Fruit fly (Drosophila melanogaster) whole organism, embryonic: Measurements from ENCODE around the gene Snapin.

Source experiments
- Adf1 ChIP-seq: fragments of 200-800 bp; sonication (Bioruptor generic); IDR thresholded peaks from 2 replicates; pipeline ENCODE4 v1.3.6; 2022; ENCODE audit warnings: missing biosample characterization, missing genetic modification characterization
- B-H1 ChIP-seq: fragments of 200-800 bp; sonication (Bioruptor generic); IDR thresholded peaks from 3 replicates; pipeline ENCODE4 v1.3.6; 2022; ENCODE audit warnings: missing biosample characterization, missing genetic modification characterization
- CG10959 ChIP-seq: fragments of 200-800 bp; sonication (Bioruptor generic); IDR thresholded peaks from 2 replicates; pipeline ENCODE4 v1.3.6; 2022; ENCODE audit warnings: missing biosample characterization, missing genetic modification characterization
- CG12236 ChIP-seq: fragments of 200-800 bp; sonication (Bioruptor generic); optimal IDR thresholded peaks from 2 replicates; lab custom pipeline; 2016; ENCODE audit warnings: missing biosample characterization, missing genetic modification characterization
- CG13123 ChIP-seq: fragments of 200-800 bp; sonication (Bioruptor generic); optimal IDR thresholded peaks from 2 replicates; lab custom pipeline; 2016; ENCODE audit warnings: missing biosample characterization, missing genetic modification characterization
- CG14050 ChIP-seq: fragments of 200-800 bp; sonication (Bioruptor generic); IDR thresholded peaks from 3 replicates; pipeline ENCODE4 v1.3.6; 2022; ENCODE audit warnings: missing biosample characterization, missing genetic modification characterization
- CG14441 ChIP-seq: fragments of 200-800 bp; sonication (Bioruptor generic); IDR thresholded peaks from 2 replicates; pipeline ENCODE4 v1.3.6; 2022; ENCODE audit warnings: missing biosample characterization, missing genetic modification characterization
- CG15011 ChIP-seq: fragments of 200-800 bp; sonication (Bioruptor generic); optimal IDR thresholded peaks from 3 replicates; lab custom pipeline; 2018; ENCODE audit warnings: missing biosample characterization, mild to moderate bottlenecking, missing genetic modification characterization
- CG1602 ChIP-seq: fragments of 200-800 bp; sonication (Bioruptor generic); optimal IDR thresholded peaks from 3 replicates; lab custom pipeline; 2016; ENCODE audit warnings: missing biosample characterization, missing genetic modification characterization
- CG17328 ChIP-seq: fragments of 200-800 bp; sonication (Bioruptor generic); IDR thresholded peaks from 2 replicates; pipeline ENCODE4 v1.3.6; 2022; ENCODE audit warnings: missing biosample characterization, missing genetic modification characterization
- CG17568 ChIP-seq: fragments of 200-800 bp; sonication (Bioruptor generic); optimal IDR thresholded peaks from 2 replicates; lab custom pipeline; 2018; ENCODE audit warnings: missing biosample characterization, mild to moderate bottlenecking, missing genetic modification characterization, moderate library complexity
- CG1832 ChIP-seq: fragments of 200-800 bp; sonication (Bioruptor generic); optimal IDR thresholded peaks from 2 replicates; lab custom pipeline; 2017; ENCODE audit warnings: missing biosample characterization, mild to moderate bottlenecking, missing genetic modification characterization, inconsistent platforms
- CG2129 ChIP-seq: fragments of 200-800 bp; sonication (Bioruptor generic); IDR thresholded peaks from 2 replicates; pipeline ENCODE4 v1.3.6; 2022; ENCODE audit warnings: missing biosample characterization, missing genetic modification characterization; ENCODE audit not compliant: partially characterized antibody
- CG33213 ChIP-seq: fragments of 200-800 bp; sonication (Bioruptor generic); optimal IDR thresholded peaks from 3 replicates; lab custom pipeline; 2016; ENCODE audit warnings: missing biosample characterization, missing genetic modification characterization
- CG4617 ChIP-seq: fragments of 200-800 bp; sonication (Bioruptor generic); optimal IDR thresholded peaks from 3 replicates; lab custom pipeline; 2016; ENCODE audit warnings: missing biosample characterization, missing genetic modification characterization, borderline replicate concordance
- CG6175 ChIP-seq: fragments of 200-800 bp; sonication (Bioruptor generic); IDR thresholded peaks from 3 replicates; pipeline ENCODE4 v1.3.6; 2022; ENCODE audit warnings: missing biosample characterization, missing genetic modification characterization
- CG6272 ChIP-seq: fragments of 200-800 bp; sonication (Bioruptor generic); IDR thresholded peaks from 2 replicates; pipeline ENCODE4 v1.3.6; 2022; ENCODE audit warnings: missing biosample characterization, missing genetic modification characterization
- CG6791 ChIP-seq: fragments of 200-800 bp; sonication (Bioruptor generic); IDR thresholded peaks from 3 replicates; pipeline ENCODE4 v1.3.6; 2022; ENCODE audit warnings: missing biosample characterization, missing genetic modification characterization; ENCODE audit not compliant: partially characterized antibody
- CG7357 ChIP-seq: fragments of 200-800 bp; sonication (Bioruptor generic); IDR thresholded peaks from 3 replicates; pipeline ENCODE4 v1.3.6; 2022; ENCODE audit warnings: missing biosample characterization, missing genetic modification characterization
- CG8290 ChIP-seq, 3 experiments: fragments of 200-800 bp; sonication (Bioruptor generic); optimal IDR thresholded peaks; 2 replicates each; lab custom pipeline; 2016 to 2019; ENCODE audit warnings: missing biosample characterization in 3 of 3, missing genetic modification characterization in 3 of 3, mild to moderate bottlenecking in 2 of 3, moderate library complexity in 1 of 3
- CG8359 ChIP-seq: fragments of 200-800 bp; sonication (Bioruptor generic); optimal IDR thresholded peaks from 2 replicates; lab custom pipeline; 2017; ENCODE audit warnings: missing biosample characterization, mild to moderate bottlenecking, missing genetic modification characterization, borderline replicate concordance
- Dll ChIP-seq: fragments of 200-800 bp; sonication (Bioruptor generic); IDR thresholded peaks from 4 replicates; pipeline ENCODE4 v1.3.6; 2022; ENCODE audit warnings: missing biosample characterization, missing genetic modification characterization; ENCODE audit not compliant: partially characterized antibody
- HLH54F ChIP-seq: fragments of 200-800 bp; sonication (Bioruptor generic); optimal IDR thresholded peaks from 3 replicates; lab custom pipeline; 2016; ENCODE audit warnings: missing biosample characterization, missing genetic modification characterization
- Hr51 ChIP-seq, 2 experiments: fragments of 200-800 bp; sonication (Bioruptor generic); optimal IDR thresholded peaks; 2 replicates in 1 of 2; 3 replicates in 1 of 2; lab custom pipeline; 2016 to 2018; ENCODE audit warnings: missing biosample characterization in 2 of 2, missing genetic modification characterization in 2 of 2, mild to moderate bottlenecking in 1 of 2, moderate library complexity in 1 of 2
- PHDP ChIP-seq: fragments of 200-800 bp; sonication (Bioruptor generic); optimal IDR thresholded peaks from 3 replicates; lab custom pipeline; 2018; ENCODE audit warnings: missing biosample characterization, mild to moderate bottlenecking, missing genetic modification characterization, moderate library complexity
- Ptx1 ChIP-seq: fragments of 200-800 bp; sonication (Bioruptor generic); IDR thresholded peaks from 2 replicates; pipeline ENCODE4 v1.3.6; 2022; ENCODE audit warnings: missing biosample characterization, missing genetic modification characterization
- Rx ChIP-seq: fragments of 200-800 bp; sonication (Bioruptor generic); IDR thresholded peaks from 2 replicates; pipeline ENCODE4 v1.3.6; 2022; ENCODE audit warnings: missing biosample characterization, missing genetic modification characterization
- Six4 ChIP-seq: fragments of 200-800 bp; sonication (Bioruptor generic); optimal IDR thresholded peaks from 2 replicates; lab custom pipeline; 2016; ENCODE audit warnings: missing biosample characterization, missing genetic modification characterization
- Spps ChIP-seq: fragments of 200-800 bp; sonication (Bioruptor generic); optimal IDR thresholded peaks from 2 replicates; lab custom pipeline; 2018; ENCODE audit warnings: missing biosample characterization, mild to moderate bottlenecking, missing genetic modification characterization
- ap ChIP-seq: fragments of 200-800 bp; sonication (Bioruptor generic); IDR thresholded peaks from 2 replicates; pipeline ENCODE4 v1.3.6; 2022; ENCODE audit warnings: missing biosample characterization, missing genetic modification characterization
- btn ChIP-seq: fragments of 200-800 bp; sonication (Bioruptor generic); optimal IDR thresholded peaks from 2 replicates; lab custom pipeline; 2016; ENCODE audit warnings: missing biosample characterization, missing genetic modification characterization
- caup ChIP-seq: fragments of 200-800 bp; sonication (Bioruptor generic); optimal IDR thresholded peaks from 3 replicates; lab custom pipeline; 2017; ENCODE audit warnings: missing biosample characterization, mild to moderate bottlenecking, missing genetic modification characterization, moderate library complexity; ENCODE audit not compliant: severe bottlenecking
- chm ChIP-seq: fragments of 200-800 bp; sonication (Bioruptor generic); IDR thresholded peaks from 2 replicates; pipeline ENCODE4 v1.3.6; 2022; ENCODE audit warnings: missing biosample characterization, missing genetic modification characterization
- disco-r ChIP-seq: fragments of 200-800 bp; sonication (Bioruptor generic); optimal IDR thresholded peaks from 2 replicates; lab custom pipeline; 2016; ENCODE audit warnings: missing biosample characterization, missing genetic modification characterization
- ems ChIP-seq: fragments of 200-800 bp; sonication (Bioruptor generic); optimal IDR thresholded peaks from 3 replicates; lab custom pipeline; 2016; ENCODE audit warnings: missing biosample characterization, missing genetic modification characterization
- eyg ChIP-seq: fragments of 200-800 bp; sonication (Bioruptor generic); optimal IDR thresholded peaks from 3 replicates; lab custom pipeline; 2016; ENCODE audit warnings: missing biosample characterization, missing genetic modification characterization
- fd102C ChIP-seq: fragments of 200-800 bp; sonication (Bioruptor generic); optimal IDR thresholded peaks from 2 replicates; lab custom pipeline; 2018; ENCODE audit warnings: missing biosample characterization, mild to moderate bottlenecking, missing genetic modification characterization, moderate library complexity
- fd64A ChIP-seq: fragments of 200-800 bp; sonication (Bioruptor generic); optimal IDR thresholded peaks from 3 replicates; lab custom pipeline; 2018; ENCODE audit warnings: missing biosample characterization, mild to moderate bottlenecking, missing genetic modification characterization
- gce ChIP-seq: fragments of 200-800 bp; sonication (Bioruptor generic); IDR thresholded peaks from 3 replicates; pipeline ENCODE4 v1.3.6; 2022; ENCODE audit warnings: missing biosample characterization, missing genetic modification characterization
- hb ChIP-seq: fragments of 200-800 bp; sonication (Bioruptor generic); IDR thresholded peaks from 3 replicates; pipeline ENCODE4 v1.3.6; 2022; ENCODE audit warnings: missing biosample characterization, missing genetic modification characterization; ENCODE audit not compliant: partially characterized antibody
- kah ChIP-seq: fragments of 200-800 bp; sonication (Bioruptor generic); optimal IDR thresholded peaks from 2 replicates; lab custom pipeline; 2018; ENCODE audit warnings: missing biosample characterization, mild to moderate bottlenecking, missing genetic modification characterization
- mam ChIP-seq: fragments of 200-800 bp; sonication (Bioruptor generic); optimal IDR thresholded peaks from 3 replicates; lab custom pipeline; 2016; ENCODE audit warnings: missing biosample characterization, missing genetic modification characterization
- rib ChIP-seq: fragments of 200-800 bp; sonication (Bioruptor generic); IDR thresholded peaks from 2 replicates; pipeline ENCODE4 v1.3.6; 2022; ENCODE audit warnings: missing biosample characterization, missing genetic modification characterization
- run ChIP-seq: fragments of 200-800 bp; sonication (Bioruptor generic); optimal IDR thresholded peaks from 3 replicates; lab custom pipeline; 2018; ENCODE audit warnings: missing biosample characterization, mild to moderate bottlenecking, missing genetic modification characterization
- scrt ChIP-seq: fragments of 200-800 bp; sonication (Bioruptor generic); optimal IDR thresholded peaks from 2 replicates; lab custom pipeline; 2018; ENCODE audit warnings: missing biosample characterization, mild to moderate bottlenecking, missing genetic modification characterization, moderate library complexity
- tna ChIP-seq: fragments of 200-800 bp; sonication (Bioruptor generic); IDR thresholded peaks from 2 replicates; pipeline ENCODE4 v1.3.6; 2022; ENCODE audit warnings: missing biosample characterization, missing genetic modification characterization; ENCODE audit not compliant: partially characterized antibody
- trem ChIP-seq: fragments of 200-800 bp; optimal IDR thresholded peaks from 3 replicates; lab custom pipeline; 2019; ENCODE audit warnings: missing biosample characterization, mild to moderate bottlenecking, missing genetic modification characterization, moderate library complexity
- twi ChIP-seq: fragments of 200-800 bp; optimal IDR thresholded peaks from 2 replicates; lab custom pipeline; 2019; ENCODE audit warnings: missing biosample characterization, mild to moderate bottlenecking, missing genetic modification characterization, moderate library complexity
- vnd ChIP-seq: fragments of 200-800 bp; sonication (Bioruptor generic); IDR thresholded peaks from 3 replicates; pipeline ENCODE4 v1.3.6; 2022; ENCODE audit warnings: missing biosample characterization, missing genetic modification characterization; ENCODE audit not compliant: partially characterized antibody

The Snapin gene

DNA sequence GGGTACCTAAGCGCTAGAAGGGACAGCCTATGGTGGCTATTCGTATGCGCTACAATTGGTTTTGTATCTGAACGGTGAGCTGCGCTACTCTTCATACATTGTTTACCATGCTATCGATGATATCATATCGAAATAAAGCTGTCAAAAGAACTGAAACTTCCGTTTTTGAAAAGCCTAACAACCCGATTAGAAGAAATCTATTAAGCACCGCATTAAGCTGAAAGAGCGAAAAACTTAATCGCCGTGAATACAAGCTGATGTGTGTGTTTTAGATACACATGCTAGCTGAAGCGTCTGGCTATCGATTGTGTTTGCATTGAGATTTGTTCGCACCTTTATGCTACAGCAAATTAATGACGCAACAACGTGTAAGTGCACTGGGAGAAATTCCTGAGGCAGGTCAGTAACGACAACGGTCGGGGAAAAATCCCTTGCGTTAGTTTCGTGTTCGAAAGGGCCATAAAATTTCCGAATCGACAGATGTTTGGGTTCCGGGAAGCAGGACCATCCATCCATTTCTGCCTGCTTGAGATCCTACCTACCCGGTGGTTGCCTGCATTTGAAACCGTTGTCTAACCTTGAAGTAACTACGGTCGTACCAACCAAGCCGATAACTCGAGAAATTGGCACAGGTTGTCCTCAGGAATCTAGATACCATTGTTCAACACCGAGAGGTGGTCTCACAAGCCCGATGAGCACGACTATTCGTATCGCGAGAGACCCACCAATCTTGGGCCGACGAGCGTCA lies 9.0 kb downstream of the Snapin start (continued):
- TF ChIP-seq CG1832 (GFP tag; lab: Kevin White, UChicago) (no peak), CG8359 (GFP tag; lab: Kevin White, UChicago) (peak; percentile 41), vnd (GFP tag; lab: Robert Waterston, UW) (no peak), kah (peak; percentile 2), CG10959 (no peak), CG12236 (GFP tag; lab: Kevin White, UChicago) (peak; percentile 60), CG6175 (GFP tag; lab: Robert Waterston, UW) (no peak), Spps (tag; lab: Kevin White, UChicago) (peak; percentile 45), btn (GFP tag; lab: Kevin White, UChicago) (peak; percentile 80), CG1602 (GFP tag; lab: Kevin White, UChicago) (peak; percentile 64), CG14441 (GFP tag; lab: Robert Waterston, UW) (no peak), rib (GFP tag; lab: Robert Waterston, UW) (no peak), CG8290 (GFP tag; optimal IDR thresholded peaks at IDR 0.05; lab: Kevin White, UChicago) (peak; percentile 32), CG8290 (tag; optimal IDR thresholded peaks at IDR 0.05; lab: Kevin White, UChicago) (peak in 1 of 2 experiments; percentile 94), twi (tag; lab: Kevin White, UChicago) (peak; percentile 56), trem (tag; lab: Kevin White, UChicago) (peak; percentile 40), caup (peak; percentile 89), Adf1 (GFP tag; lab: Robert Waterston, UW) (no peak), tna (GFP tag; lab: Robert Waterston, UW) (no peak), CG7357 (GFP tag; lab: Robert Waterston, UW) (peak; percentile 74), CG6272 (GFP tag; lab: Robert Waterston, UW) (peak; percentile 75), B-H1 (GFP tag; lab: Robert Waterston, UW) (no peak), CG2129 (GFP tag; lab: Robert Waterston, UW) (no peak), CG14050 (GFP tag; lab: Robert Waterston, UW) (no peak), CG6791 (GFP tag; lab: Robert Waterston, UW) (no peak), hb (no peak), CG17568 (GFP tag; lab: Kevin White, UChicago) (peak; percentile 80), eyg (no peak), ap (GFP tag; lab: Robert Waterston, UW) (no peak), CG33213 (GFP tag; lab: Kevin White, UChicago) (peak; percentile 72), PHDP (tag; lab: Kevin White, UChicago) (peak; percentile 80), ems (GFP tag; lab: Kevin White, UChicago) (peak; percentile 79), fd64A (GFP tag; lab: Kevin White, UChicago) (peak; percentile 59), Dll (GFP tag; lab: Robert Waterston, UW) (no peak), HLH54F (GFP tag; lab: Kevin White, UChicago) (peak; percentile 75), gce (GFP tag; lab: Robert Waterston, UW) (no peak), Ptx1 (GFP tag; lab: Robert Waterston, UW) (no peak), chm (no peak), run (tag; lab: Kevin White, UChicago) (no peak), disco-r (peak; percentile 67), Six4 (GFP tag; lab: Kevin White, UChicago) (peak; percentile 72), CG17328 (GFP tag; lab: Robert Waterston, UW) (no peak), CG15011 (GFP tag; lab: Kevin White, UChicago) (peak; percentile 71), CG13123 (peak; percentile 5), mam (peak; percentile 83), scrt (peak; percentile 78), CG4617 (GFP tag; lab: Kevin White, UChicago) (peak; percentile 8), fd102C (GFP tag; lab: Kevin White, UChicago) (no peak), Hr51 (GFP tag; optimal IDR thresholded peaks at IDR 0.05; lab: Kevin White, UChicago) (peak; percentile 71 to 86), Rx (GFP tag; lab: Robert Waterston, UW) (no peak)
